Worm (Caenorhabditis elegans): ENCODE results near the gene mob-4.

DNA sequence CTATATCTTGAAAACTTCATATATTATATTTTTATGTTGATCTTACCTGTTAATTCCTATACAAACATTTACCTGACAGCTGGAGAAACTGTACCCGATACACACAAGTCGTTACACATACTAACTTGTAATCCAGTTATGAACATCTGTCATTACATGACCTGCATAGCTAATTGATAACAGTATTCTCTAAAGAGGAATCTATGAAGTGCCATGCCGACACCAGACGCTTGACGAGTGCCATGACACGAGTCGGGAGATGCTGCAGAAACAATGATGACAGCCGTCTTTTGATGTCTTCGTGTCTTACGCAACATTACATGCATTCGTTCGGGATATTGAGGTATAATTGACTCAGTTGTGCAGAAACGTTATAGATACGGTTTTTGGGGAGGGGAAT, 4.8 kb upstream of the mob-4 start:
- no peak for TF ChIP-seq set-16 (GFP tag; IDR thresholded peaks at IDR 0.05)
- no peak for TF ChIP-seq fkh-10 (GFP tag; optimal IDR thresholded peaks at IDR 0.05)
- TF ChIP-seq pqm-1 (tag; optimal IDR thresholded peaks at IDR 0.05) = no peak
- no peak for TF ChIP-seq D1046.2 (GFP tag; IDR thresholded peaks at IDR 0.05)
- no peak for TF ChIP-seq lin-29 (GFP tag; IDR thresholded peaks at IDR 0.05)
